Worm (Caenorhabditis elegans): ENCODE measurements around the gene fbxa-69.

- TF ChIP-seq aly-1 (tag; optimal IDR thresholded peaks at IDR 0.05) (no peak), ama-1 (optimal IDR thresholded peaks at IDR 0.05) (no peak), tbx-37 (GFP tag; conservative IDR thresholded peaks at IDR 0.05) (no peak), sea-1 (GFP tag; conservative IDR thresholded peaks at IDR 0.05) (no peak), hmbx-1 (tag; optimal IDR thresholded peaks at IDR 0.05) (no peak), flt-1 (GFP tag; IDR thresholded peaks at IDR 0.05) (no peak), ets-7 (tag; optimal IDR thresholded peaks at IDR 0.05) (no peak), hnd-1 (tag; optimal IDR thresholded peaks at IDR 0.05) (no peak), ceh-36 (tag; optimal IDR thresholded peaks at IDR 0.05) (no peak), scrt-1 (GFP tag; IDR thresholded peaks at IDR 0.05) (no peak), ceh-13 (GFP tag; optimal IDR thresholded peaks at IDR 0.05) (no peak), F13C5.2 (tag; optimal IDR thresholded peaks at IDR 0.05) (no peak), pes-1 (GFP tag; IDR thresholded peaks at IDR 0.05) (no peak)
Measured at ce11 chrV:15776651-15777050, 39.1 kb downstream of the fbxa-69 start, which contains the start of gene nhr-283.

Measured in whole organism, early embryonic.